Worm (Caenorhabditis elegans): ENCODE data around the gene Y38C1AA.1.

- no peak for TF ChIP-seq elt-3 (tag; optimal IDR thresholded peaks at IDR 0.05)
- TF ChIP-seq pha-4 (tag; optimal IDR thresholded peaks at IDR 0.05): no peak
These were observed 36.9 kb upstream of the Y38C1AA.1 start for ce11 chrIV:171036-171435.
